Worm (Caenorhabditis elegans) whole organism, late embryonic: ENCODE measurements around the gene C04G6.4.

Source experiments
- C38D4.7 ChIP-seq: fragments of 200-800 bp; sonication (Bioruptor generic); optimal IDR thresholded peaks from 2 replicates; lab custom pipeline; 2018; ENCODE audit warnings: mild to moderate bottlenecking, missing genetic modification characterization, moderate library complexity, missing compliant biosample characterization
- ama-1 ChIP-seq: fragments of 150-350 bp; optimal IDR thresholded peaks from 2 replicates; lab custom pipeline; 2014
- ceh-18 ChIP-seq: sonication (generic microtip); optimal IDR thresholded peaks from 2 replicates; lab custom pipeline; 2016; ENCODE audit warnings: missing genetic modification characterization, missing compliant biosample characterization
- ceh-2 ChIP-seq: sonication (generic microtip); optimal IDR thresholded peaks from 2 replicates; lab custom pipeline; 2016; ENCODE audit warnings: missing genotype, missing genetic modification characterization, missing compliant biosample characterization
- ceh-30 ChIP-seq: fragments of 150-350 bp; optimal IDR thresholded peaks from 2 replicates; lab custom pipeline; 2014; ENCODE audit warnings: missing biosample characterization, missing genetic modification characterization
- ceh-48 ChIP-seq: sonication (generic microtip); optimal IDR thresholded peaks from 2 replicates; lab custom pipeline; 2016; ENCODE audit warnings: missing genetic modification characterization, inconsistent platforms, missing compliant biosample characterization
- ceh-6 ChIP-seq: fragments of 200-800 bp; sonication (Bioruptor generic); optimal IDR thresholded peaks from 2 replicates; lab custom pipeline; 2018; ENCODE audit warnings: mild to moderate bottlenecking, missing genetic modification characterization, missing compliant biosample characterization
- che-1 ChIP-seq: sonication (generic microtip); optimal IDR thresholded peaks from 2 replicates; lab custom pipeline; 2016; ENCODE audit warnings: mild to moderate bottlenecking, missing genetic modification characterization, missing compliant biosample characterization
- dmd-4 ChIP-seq: sonication (generic microtip); optimal IDR thresholded peaks from 2 replicates; lab custom pipeline; 2016; ENCODE audit warnings: borderline replicate concordance, missing genetic modification characterization, missing compliant biosample characterization
- elt-2 ChIP-seq: sonication (generic microtip); optimal IDR thresholded peaks from 2 replicates; lab custom pipeline; 2016; ENCODE audit warnings: missing genetic modification reagents, missing genetic modification characterization, missing compliant biosample characterization
- elt-4 ChIP-seq: sonication (generic microtip); optimal IDR thresholded peaks from 2 replicates; lab custom pipeline; 2016; ENCODE audit warnings: missing genetic modification characterization, missing compliant biosample characterization
- eyg-1 ChIP-seq: sonication (generic microtip); optimal IDR thresholded peaks from 2 replicates; lab custom pipeline; 2016; ENCODE audit warnings: missing genotype, missing genetic modification characterization, missing compliant biosample characterization
- fkh-10 ChIP-seq: fragments of 150-350 bp; optimal IDR thresholded peaks from 2 replicates; lab custom pipeline; 2014; ENCODE audit warnings: missing biosample characterization, missing genetic modification reagents, missing genetic modification characterization
- fkh-6 ChIP-seq: sonication (generic microtip); optimal IDR thresholded peaks from 2 replicates; lab custom pipeline; 2016; ENCODE audit warnings: missing genetic modification characterization, missing compliant biosample characterization
- gmeb-2 ChIP-seq: sonication (generic microtip); optimal IDR thresholded peaks from 2 replicates; lab custom pipeline; 2016; ENCODE audit warnings: missing genetic modification characterization, inconsistent platforms, missing compliant biosample characterization
- hlh-30 ChIP-seq: sonication (generic microtip); optimal IDR thresholded peaks from 2 replicates; lab custom pipeline; 2017; ENCODE audit warnings: antibody characterized with exemption, missing genetic modification characterization, missing compliant biosample characterization; ENCODE audit not compliant: insufficient read depth
- hlh-8 ChIP-seq: sonication (generic microtip); optimal IDR thresholded peaks from 2 replicates; lab custom pipeline; 2016; ENCODE audit warnings: missing genotype, missing genetic modification characterization, missing compliant biosample characterization
- lim-6 ChIP-seq: sonication (generic microtip); optimal IDR thresholded peaks from 2 replicates; lab custom pipeline; 2016; ENCODE audit warnings: missing genetic modification characterization, missing compliant biosample characterization
- nfya-1 ChIP-seq: sonication (generic microtip); optimal IDR thresholded peaks from 2 replicates; lab custom pipeline; 2017; ENCODE audit warnings: missing genetic modification characterization, mild to moderate bottlenecking, missing compliant biosample characterization, antibody characterized with exemption, moderate library complexity
- nhr-11 ChIP-seq: fragments of 150-350 bp; optimal IDR thresholded peaks from 2 replicates; lab custom pipeline; 2014; ENCODE audit warnings: missing biosample characterization, missing genetic modification characterization
- nhr-232 ChIP-seq: sonication (generic microtip); optimal IDR thresholded peaks from 2 replicates; lab custom pipeline; 2016; ENCODE audit warnings: missing genetic modification characterization, missing compliant biosample characterization
- odd-2 ChIP-seq: sonication (generic microtip); optimal IDR thresholded peaks from 2 replicates; lab custom pipeline; 2017; ENCODE audit warnings: antibody characterized with exemption, mild to moderate bottlenecking, missing genetic modification characterization, missing compliant biosample characterization
- pag-3 ChIP-seq: sonication (generic microtip); optimal IDR thresholded peaks from 2 replicates; lab custom pipeline; 2016; ENCODE audit warnings: missing compliant biosample characterization, missing genetic modification characterization, borderline replicate concordance
- pat-9 ChIP-seq: fragments of 200-800 bp; sonication (Bioruptor generic); optimal IDR thresholded peaks from 2 replicates; lab custom pipeline; 2018; ENCODE audit warnings: mild to moderate bottlenecking, missing genetic modification characterization, moderate library complexity, missing compliant biosample characterization
- pha-2 ChIP-seq: sonication (generic microtip); optimal IDR thresholded peaks from 2 replicates; lab custom pipeline; 2017; ENCODE audit warnings: mild to moderate bottlenecking, missing genetic modification characterization, missing compliant biosample characterization
- pros-1 ChIP-seq: fragments of 150-350 bp; optimal IDR thresholded peaks from 2 replicates; lab custom pipeline; 2014; ENCODE audit warnings: missing biosample characterization, missing genetic modification reagents, missing genetic modification characterization
- ref-2 ChIP-seq: sonication (generic microtip); optimal IDR thresholded peaks from 2 replicates; lab custom pipeline; 2016; ENCODE audit warnings: missing genetic modification characterization, missing compliant biosample characterization
- sdc-2 ChIP-seq: sonication (generic microtip); optimal IDR thresholded peaks from 2 replicates; lab custom pipeline; 2016; ENCODE audit warnings: missing genotype, missing genetic modification characterization, missing compliant biosample characterization
- sox-4 ChIP-seq: sonication (generic microtip); optimal IDR thresholded peaks from 2 replicates; lab custom pipeline; 2017; ENCODE audit warnings: mild to moderate bottlenecking, missing genetic modification characterization, inconsistent platforms, missing compliant biosample characterization
- tbx-7 ChIP-seq: sonication (generic microtip); optimal IDR thresholded peaks from 2 replicates; lab custom pipeline; 2016; ENCODE audit warnings: missing genotype, missing genetic modification characterization, missing compliant biosample characterization
- ttx-3 ChIP-seq: sonication (generic microtip); optimal IDR thresholded peaks from 2 replicates; lab custom pipeline; 2016; ENCODE audit warnings: missing genetic modification reagents, missing genetic modification characterization, missing compliant biosample characterization
- unc-3 ChIP-seq, 2 experiments: fragments of 200-800 bp in 1 of 2; sonication (Bioruptor generic) in 1 of 2; sonication (generic microtip) in 1 of 2; conservative IDR thresholded peaks in 1 of 2; optimal IDR thresholded peaks in 1 of 2; 2 replicates each; pipeline versions ENCODE4 v1.3.6 to Lab custom; 2016 to 2022; ENCODE audit warnings: missing compliant biosample characterization in 2 of 2, missing genetic modification characterization in 2 of 2, missing genetic modification reagents in 1 of 2
- unc-42 ChIP-seq: sonication (generic microtip); optimal IDR thresholded peaks from 2 replicates; lab custom pipeline; 2016; ENCODE audit warnings: missing genotype, missing genetic modification characterization, missing compliant biosample characterization
- ztf-16 ChIP-seq: sonication (generic microtip); optimal IDR thresholded peaks from 2 replicates; lab custom pipeline; 2017; ENCODE audit warnings: missing genetic modification characterization, missing compliant biosample characterization

Gene C04G6.4

ce11 chrII:5092362-5093281 lies 9.4 kb upstream of the C04G6.4 start, which contains the start of gene C04G6.2 (continued):
- TF ChIP-seq ceh-18 (tag; lab: Kevin White, UChicago) (no peak), odd-2 (tag; lab: Kevin White, UChicago) (no peak), elt-4 (tag; lab: Kevin White, UChicago) (no peak), dmd-4 (tag; lab: Kevin White, UChicago) (no peak), unc-42 (tag; lab: Kevin White, UChicago) (peak; percentile 36), pag-3 (tag; lab: Kevin White, UChicago) (no peak), nhr-232 (tag; lab: Kevin White, UChicago) (no peak), ama-1 (lab: Kevin White, UChicago) (no peak), lim-6 (no peak), nfya-1 (peak; percentile 49)

ce11 chrII:5091640-5092243 lies 8.5 kb upstream of the C04G6.4 start, which contains the start of gene pld-1:
Gene pld-1 (minus strand): TSS chrII:5091690.
- TF ChIP-seq ceh-30 (no peak), nfya-1 (no peak), unc-3 (GFP tag; conservative IDR thresholded peaks at IDR 0.05; lab: Robert Waterston, UW) (no peak), unc-3 (tag; optimal IDR thresholded peaks at IDR 0.05; lab: Kevin White, UChicago) (no peak), pat-9 (tag; lab: Kevin White, UChicago) (no peak), lim-6 (no peak), hlh-30 (tag; lab: Kevin White, UChicago) (no peak), pros-1 (tag; lab: Kevin White, UChicago) (no peak), nhr-11 (tag; lab: Kevin White, UChicago) (no peak), eyg-1 (tag; lab: Kevin White, UChicago) (no peak), odd-2 (tag; lab: Kevin White, UChicago) (no peak)

- TF ChIP-seq ttx-3 (tag; lab: Kevin White, UChicago) = no peak
- TF ChIP-seq fkh-6 (tag; lab: Kevin White, UChicago) = no peak
- TF ChIP-seq ceh-2 (tag; lab: Kevin White, UChicago) = no peak
- no peak for TF ChIP-seq C38D4.7
- no peak for TF ChIP-seq ztf-16 (tag; lab: Kevin White, UChicago)
- no peak for TF ChIP-seq lim-6
- no peak for TF ChIP-seq ceh-30
- TF ChIP-seq pag-3 (tag; lab: Kevin White, UChicago) = no peak
- TF ChIP-seq tbx-7 (tag; lab: Kevin White, UChicago) = no peak
- no peak for TF ChIP-seq nhr-11 (tag; lab: Kevin White, UChicago)
- no peak for TF ChIP-seq sdc-2 (tag; lab: Kevin White, UChicago)
- no peak for TF ChIP-seq hlh-30 (tag; lab: Kevin White, UChicago)
- TF ChIP-seq che-1 (tag; lab: Kevin White, UChicago) = no peak
- TF ChIP-seq sox-4 (tag; lab: Kevin White, UChicago) = no peak
- no peak for TF ChIP-seq ama-1 (lab: Kevin White, UChicago)
- no peak for TF ChIP-seq hlh-8
- TF ChIP-seq elt-2 = no peak
- TF ChIP-seq ceh-48 (tag; lab: Kevin White, UChicago) = no peak
- TF ChIP-seq fkh-10 (GFP tag; lab: Kevin White, UChicago) = no peak
- TF ChIP-seq pha-2 = no peak
These were observed 2.9 kb upstream of the C04G6.4 start for ce11 chrII:5086143-5086542.

ce11 chrII:5085450-5085849 lies 2.2 kb upstream of the C04G6.4 start, which contains the start of gene txt-9:
Gene txt-9 (plus strand): TSS chrII:5085785.
- TF ChIP-seq ztf-16 (tag; lab: Kevin White, UChicago) (no peak), ceh-18 (tag; lab: Kevin White, UChicago) (no peak), pha-2 (no peak), pat-9 (tag; lab: Kevin White, UChicago) (no peak), ref-2 (no peak), ceh-6 (GFP tag; lab: Kevin White, UChicago) (no peak), gmeb-2 (tag; lab: Kevin White, UChicago) (no peak)
